Worm (Caenorhabditis elegans): ENCODE measurements around the gene lin-14.

- no peak for TF ChIP-seq unc-3 (GFP tag; conservative IDR thresholded peaks at IDR 0.05)
- TF ChIP-seq unc-3 (tag; optimal IDR thresholded peaks at IDR 0.05) = no peak
- TF ChIP-seq pha-4 (tag; optimal IDR thresholded peaks at IDR 0.05) = no peak
- TF ChIP-seq syd-9 (tag; optimal IDR thresholded peaks at IDR 0.05) = no peak
- TF ChIP-seq hlh-30 (tag; optimal IDR thresholded peaks at IDR 0.05; ENCODE audit: insufficient read depth) = no peak
- TF ChIP-seq fkh-10 (GFP tag; optimal IDR thresholded peaks at IDR 0.05) = no peak
- TF ChIP-seq pag-3 (tag; optimal IDR thresholded peaks at IDR 0.05; ENCODE audit: borderline replicate concordance) = no peak
- TF ChIP-seq ceh-6 (GFP tag; optimal IDR thresholded peaks at IDR 0.05) = no peak
- TF ChIP-seq ceh-31 (tag; optimal IDR thresholded peaks at IDR 0.05) = no peak
- TF ChIP-seq nhr-11 (tag; optimal IDR thresholded peaks at IDR 0.05) = no peak
These were observed 44.2 kb downstream of the lin-14 start for ce11 chrX:11509547-11509946.
